Worm (Caenorhabditis elegans) whole organism, dauer: ENCODE results near the gene F45E1.1.

ENCODE experiments used
- unc-62 ChIP-seq: sonication (generic microtip); optimal IDR thresholded peaks from 2 replicates; lab custom pipeline; 2017; ENCODE audit warnings: missing biosample characterization, missing genetic modification reagents, missing genetic modification characterization

The F45E1.1 gene

ce11 chrX:8003663-8004062, at the start of gene F45E1.1, which contains the start of gene F45E1.2:
F45E1.1 (plus strand) TSS chrX:8003682.
F45E1.2 (plus strand) TSS chrX:8003733.
- TF ChIP-seq unc-62 = no peak

ce11 chrX:7953695-7954094, 49.8 kb upstream of the F45E1.1 start:
- TF ChIP-seq unc-62 = no peak

- TF ChIP-seq unc-62 = no peak
Observed at ce11 chrX:7954328-7954727, 49.2 kb upstream of the F45E1.1 start, which contains the start of gene dct-1. dct-1 (plus strand) TSS chrX:7954354.

- TF ChIP-seq unc-62 = no peak
Observed at ce11 chrX:7956449-7956848, 47.0 kb upstream of the F45E1.1 start.

- no peak for TF ChIP-seq unc-62
Observed at ce11 chrX:7958203-7958602, 45.3 kb upstream of the F45E1.1 start, which contains the start of gene sfxn-2. sfxn-2 (minus strand) TSS chrX:7958303.

- TF ChIP-seq unc-62 = no peak
Observed at ce11 chrX:7961623-7962022, 41.9 kb upstream of the F45E1.1 start, which contains the start of gene sem-5. sem-5 (minus strand) TSS chrX:7961723.

- TF ChIP-seq unc-62 = no peak
Observed at ce11 chrX:7962056-7962485, 41.4 kb upstream of the F45E1.1 start.

ce11 chrX:7964022-7964421, 39.5 kb upstream of the F45E1.1 start:
- TF ChIP-seq unc-62 = no peak

ce11 chrX:7965449-7965848, 38.0 kb upstream of the F45E1.1 start:
- no peak for TF ChIP-seq unc-62

ce11 chrX:7968537-7968936, 34.9 kb upstream of the F45E1.1 start:
- TF ChIP-seq unc-62 = no peak

- TF ChIP-seq unc-62 = no peak
Observed at ce11 chrX:7975741-7976140, 27.7 kb upstream of the F45E1.1 start.

ce11 chrX:7976400-7976799, 27.1 kb upstream of the F45E1.1 start, which contains the start of gene F45E1.5:
F45E1.5 (plus strand) TSS chrX:7976700.
- no peak for TF ChIP-seq unc-62

- no peak for TF ChIP-seq unc-62
Observed at ce11 chrX:7977452-7977851, 26.0 kb upstream of the F45E1.1 start.

ce11 chrX:7982047-7982446, 21.4 kb upstream of the F45E1.1 start, which contains the start of gene his-71:
his-71 (minus strand) TSS chrX:7982070.
- TF ChIP-seq unc-62 = no peak

- TF ChIP-seq unc-62 = no peak
Observed at ce11 chrX:7984742-7985141, 18.7 kb upstream of the F45E1.1 start.

ce11 chrX:7985495-7986029, 17.9 kb upstream of the F45E1.1 start, which contains the start of gene F45E1.4:
F45E1.4 (plus strand) TSS chrX:7985979.
- no peak for TF ChIP-seq unc-62

- TF ChIP-seq unc-62 = no peak
Observed at ce11 chrX:7986892-7987291, 16.6 kb upstream of the F45E1.1 start.

ce11 chrX:7988457-7988856, 15.0 kb upstream of the F45E1.1 start:
- no peak for TF ChIP-seq unc-62

ce11 chrX:7989155-7989554, 14.3 kb upstream of the F45E1.1 start:
- TF ChIP-seq unc-62 = no peak
